Fruit fly (Drosophila melanogaster): ENCODE measurements around the gene CG2604.

CG2604 gene

DNA sequence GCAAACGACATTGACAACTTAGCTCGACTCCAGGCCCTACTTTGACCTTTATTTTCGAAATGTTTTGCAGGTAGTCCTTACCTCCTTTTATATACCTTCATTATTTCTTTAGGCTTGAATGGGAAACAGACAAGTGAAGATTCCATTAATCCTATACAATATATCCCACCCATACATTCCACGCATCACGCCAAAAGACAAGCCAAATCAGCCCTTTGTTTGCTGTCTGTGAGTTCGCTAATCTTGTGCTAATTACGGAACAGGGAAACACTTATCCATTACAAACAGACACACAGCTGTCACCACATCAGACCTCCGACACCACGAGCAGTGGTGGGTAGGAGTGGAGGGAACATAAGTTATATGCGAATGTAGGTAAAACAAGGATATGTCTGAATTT is 17.6 kb upstream of the CG2604 start, which contains the start of gene CG33293:
Gene CG33293 (minus strand): TSS at position 15 of the 400 bp plus-strand sequence.
- TF ChIP-seq tio (GFP tag; optimal IDR thresholded peaks at IDR 0.05), result no peak
- no peak for TF ChIP-seq CG18476 (GFP tag; optimal IDR thresholded peaks at IDR 0.05)
- TF ChIP-seq zen (tag; optimal IDR thresholded peaks at IDR 0.05), result peak; percentile 66
- TF ChIP-seq Ets97D (GFP tag; optimal IDR thresholded peaks at IDR 0.05), result no peak
- TF ChIP-seq Myb (GFP tag; optimal IDR thresholded peaks at IDR 0.05), result no peak
- peak; percentile 13 for TF ChIP-seq sens (GFP tag)
- TF ChIP-seq wor (GFP tag; IDR thresholded peaks at IDR 0.05), result no peak
- peak in 1 of 2 experiments; percentile 58 for TF ChIP-seq tll (GFP tag; optimal IDR thresholded peaks at IDR 0.05)
- no peak for TF ChIP-seq NC2β (GFP tag; optimal IDR thresholded peaks at IDR 0.05)
- no peak for TF ChIP-seq CG2712 (tag; optimal IDR thresholded peaks at IDR 0.05)
- no peak for TF ChIP-seq sqz (GFP tag; optimal IDR thresholded peaks at IDR 0.05)
- no peak for TF ChIP-seq ERR (GFP tag; optimal IDR thresholded peaks at IDR 0.05)
- TF ChIP-seq Trl (optimal IDR thresholded peaks at IDR 0.05), result no peak
- no peak for TF ChIP-seq Trl (GFP tag; optimal IDR thresholded peaks at IDR 0.05)
- no peak for TF ChIP-seq CG4854 (GFP tag; optimal IDR thresholded peaks at IDR 0.05)

DNA sequence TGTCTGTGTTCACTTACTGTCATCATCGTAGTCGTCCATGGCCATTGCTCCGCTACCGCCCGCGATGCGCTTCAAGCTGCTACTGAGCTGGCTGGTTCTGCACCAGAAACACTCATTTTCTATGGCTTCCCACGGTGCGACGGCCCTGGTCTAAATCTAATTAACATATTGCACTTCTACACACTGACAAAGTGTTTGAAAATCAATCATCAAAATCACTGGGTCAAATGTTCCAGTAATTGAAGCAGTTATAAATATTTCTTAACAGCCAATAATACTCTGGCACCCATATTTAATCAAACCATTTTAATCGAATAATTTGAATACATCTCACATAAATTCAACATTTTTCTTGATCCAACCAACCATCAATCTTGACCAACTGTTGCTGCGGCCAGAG is 14.1 kb upstream of the CG2604 start, which contains the start of gene rtp:
Gene rtp (minus strand): TSS at position 101 of the 400 bp plus-strand sequence.
- no peak for TF ChIP-seq ro (GFP tag; IDR thresholded peaks at IDR 0.05)
- no peak for TF ChIP-seq HLH4C (GFP tag; IDR thresholded peaks at IDR 0.05; ENCODE audit: partially characterized antibody)
- TF ChIP-seq CG12219 (GFP tag; optimal IDR thresholded peaks at IDR 0.05), result no peak
- no peak for TF ChIP-seq CG4820 (GFP tag; optimal IDR thresholded peaks at IDR 0.05)
- TF ChIP-seq CG34422 (GFP tag; IDR thresholded peaks at IDR 0.05), result no peak

DNA sequence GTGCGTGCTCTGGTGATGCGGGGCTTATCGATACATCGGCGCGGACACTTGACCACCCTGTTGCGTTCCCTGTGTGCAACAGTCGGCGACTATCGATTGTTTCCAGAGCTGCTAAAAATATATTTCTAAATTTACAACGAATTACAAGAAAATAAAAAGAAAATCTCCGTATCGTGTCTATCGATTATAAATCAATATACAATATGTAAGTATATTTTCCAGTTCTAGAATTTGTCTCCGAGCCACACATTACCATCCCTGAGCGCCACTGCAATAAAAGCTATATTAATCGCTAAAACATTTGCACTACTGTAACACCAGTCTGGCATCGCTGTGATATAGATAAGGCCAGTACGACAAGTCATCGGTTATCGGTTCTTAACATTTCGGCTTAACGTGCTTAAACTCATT is 9.0 kb upstream of the CG2604 start, which contains the start of the genes Kat60 and Mms19:
Gene Kat60 (minus strand): TSS at position 13 of the 411 bp plus-strand sequence.
Gene Mms19 (plus strand): TSS at position 347 of the 411 bp plus-strand sequence.
- TF ChIP-seq mld (GFP tag; IDR thresholded peaks at IDR 0.05; ENCODE audit: partially characterized antibody) (peak; percentile 80), cato (GFP tag; optimal IDR thresholded peaks at IDR 0.05; ENCODE audit: borderline replicate concordance) (peak; percentile 58), CG12155 (GFP tag; optimal IDR thresholded peaks at IDR 0.05) (peak; percentile 66), Scr (GFP tag; IDR thresholded peaks at IDR 0.05; ENCODE audit: partially characterized antibody) (peak; percentile 97), CG6175 (GFP tag; IDR thresholded peaks at IDR 0.05) (peak; percentile 48; the same call in 1 of the 3 replicates), Lhr (GFP tag; optimal IDR thresholded peaks at IDR 0.05) (peak; percentile 68), grn (GFP tag; optimal IDR thresholded peaks at IDR 0.05) (no peak), CG12769 (tag; optimal IDR thresholded peaks at IDR 0.05) (no peak), CG6854 (GFP tag; optimal IDR thresholded peaks at IDR 0.05) (no peak), vfl (GFP tag; optimal IDR thresholded peaks at IDR 0.05) (peak; percentile 67), dimm (GFP tag; IDR thresholded peaks at IDR 0.05) (no peak), cas (GFP tag; IDR thresholded peaks at IDR 0.05) (peak; percentile 66), D19B (GFP tag; optimal IDR thresholded peaks at IDR 0.05) (peak; percentile 38), lilli (GFP tag; optimal IDR thresholded peaks at IDR 0.05) (peak; percentile 87), CG3847 (GFP tag; IDR thresholded peaks at IDR 0.05) (peak; percentile 83), CG18764 (GFP tag; optimal IDR thresholded peaks at IDR 0.05) (peak; percentile 55), jigr1 (GFP tag; IDR thresholded peaks at IDR 0.05) (peak; percentile 82; the same call in 2 of the 3 replicates), CG31224 (GFP tag; IDR thresholded peaks at IDR 0.05) (peak; percentile 59), CG9876 (GFP tag; optimal IDR thresholded peaks at IDR 0.05) (peak; percentile 26), CG9932 (GFP tag; IDR thresholded peaks at IDR 0.05) (peak; percentile 91), CG3163 (GFP tag; optimal IDR thresholded peaks at IDR 0.05) (peak; percentile 36), schlank (tag; optimal IDR thresholded peaks at IDR 0.05) (peak; percentile 6), trem (tag; optimal IDR thresholded peaks at IDR 0.05) (peak; percentile 85), Doc2 (GFP tag; IDR thresholded peaks at IDR 0.05) (no peak), YL-1 (GFP tag; optimal IDR thresholded peaks at IDR 0.05) (peak; percentile 77), Rx (GFP tag; IDR thresholded peaks at IDR 0.05) (0 out of 2 replicates have a peak, but pooled peaks have one; percentile 30), sc (optimal IDR thresholded peaks at IDR 0.05) (no peak), sc (GFP tag; optimal IDR thresholded peaks at IDR 0.05) (no peak), CG30431 (GFP tag; optimal IDR thresholded peaks at IDR 0.05) (peak; percentile 35), CG8944 (GFP tag; optimal IDR thresholded peaks at IDR 0.05) (peak; percentile 30)
